Fruit fly (Drosophila melanogaster) whole organism, embryonic: Measurements from ENCODE around the gene CG15283.

Experiments used
- Atf-2 ChIP-seq: fragments of 200-800 bp; sonication (Bioruptor generic); optimal IDR thresholded peaks from 2 replicates; lab custom pipeline; 2016; ENCODE audit warnings: missing biosample characterization, missing genetic modification characterization
- BEAF-32 ChIP-seq: fragments of 200-800 bp; sonication (Bioruptor generic); optimal IDR thresholded peaks from 3 replicates; lab custom pipeline; 2017; ENCODE audit warnings: missing biosample characterization, missing genetic modification characterization, mild to moderate bottlenecking, moderate library complexity, missing genetic modification reagents
- CG1024 ChIP-seq: fragments of 200-800 bp; sonication (Bioruptor generic); IDR thresholded peaks from 2 replicates; pipeline ENCODE4 v1.3.6; 2022; ENCODE audit warnings: missing biosample characterization, missing genetic modification characterization
- CG10462 ChIP-seq: fragments of 200-800 bp; sonication (Bioruptor generic); optimal IDR thresholded peaks from 2 replicates; lab custom pipeline; 2016; ENCODE audit warnings: missing biosample characterization, missing genetic modification characterization
- CG12942 ChIP-seq: fragments of 200-800 bp; sonication (Bioruptor generic); optimal IDR thresholded peaks from 3 replicates; lab custom pipeline; 2016; ENCODE audit warnings: missing biosample characterization, missing genetic modification characterization
- CG13624 ChIP-seq: fragments of 200-800 bp; sonication (Bioruptor generic); optimal IDR thresholded peaks from 2 replicates; lab custom pipeline; 2016; ENCODE audit warnings: missing biosample characterization, missing genetic modification characterization
- CG13775 ChIP-seq: fragments of 200-800 bp; sonication (Bioruptor generic); optimal IDR thresholded peaks from 3 replicates; lab custom pipeline; 2017; ENCODE audit warnings: missing biosample characterization, mild to moderate bottlenecking, missing genetic modification characterization
- CG14965 ChIP-seq: fragments of 200-800 bp; sonication (Bioruptor generic); optimal IDR thresholded peaks from 2 replicates; lab custom pipeline; 2016; ENCODE audit warnings: missing biosample characterization, missing genetic modification characterization, borderline replicate concordance
- CG15601 ChIP-seq: fragments of 200-800 bp; sonication (Bioruptor generic); optimal IDR thresholded peaks from 3 replicates; lab custom pipeline; 2019; ENCODE audit warnings: missing biosample characterization, mild to moderate bottlenecking, missing genetic modification characterization, moderate library complexity
- CG16779 ChIP-seq: fragments of 200-800 bp; sonication (Bioruptor generic); IDR thresholded peaks from 2 replicates; pipeline ENCODE4 v1.3.6; 2022; ENCODE audit warnings: missing biosample characterization, missing genetic modification characterization
- CG16863 ChIP-seq: fragments of 200-800 bp; sonication (Bioruptor generic); optimal IDR thresholded peaks from 3 replicates; lab custom pipeline; 2016; ENCODE audit warnings: missing biosample characterization, missing genetic modification characterization
- CG17802 ChIP-seq: fragments of 200-800 bp; sonication (Bioruptor generic); optimal IDR thresholded peaks from 2 replicates; lab custom pipeline; 2018; ENCODE audit warnings: missing biosample characterization, mild to moderate bottlenecking, missing genetic modification characterization, moderate library complexity
- CG18764 ChIP-seq: fragments of 200-800 bp; sonication (Bioruptor generic); optimal IDR thresholded peaks from 3 replicates; lab custom pipeline; 2016; ENCODE audit warnings: missing biosample characterization, missing genetic modification characterization
- CG2199 ChIP-seq: fragments of 200-800 bp; sonication (Bioruptor generic); IDR thresholded peaks from 3 replicates; pipeline ENCODE4 v1.3.6; 2022; ENCODE audit warnings: missing biosample characterization, missing genetic modification characterization
- CG2678 ChIP-seq: fragments of 200-800 bp; sonication (Bioruptor generic); optimal IDR thresholded peaks from 3 replicates; lab custom pipeline; 2019; ENCODE audit warnings: missing biosample characterization, mild to moderate bottlenecking, missing genetic modification characterization, moderate library complexity
- CG3163 ChIP-seq: fragments of 200-800 bp; sonication (Bioruptor generic); optimal IDR thresholded peaks from 3 replicates; lab custom pipeline; 2016; ENCODE audit warnings: missing biosample characterization, missing genetic modification characterization
- CG32532 ChIP-seq: fragments of 200-800 bp; sonication (Bioruptor generic); IDR thresholded peaks from 2 replicates; pipeline ENCODE4 v1.3.6; 2022; ENCODE audit warnings: missing biosample characterization, missing genetic modification characterization
- CG4328 ChIP-seq: fragments of 200-800 bp; sonication (Bioruptor generic); optimal IDR thresholded peaks from 3 replicates; lab custom pipeline; 2017; ENCODE audit warnings: missing biosample characterization, missing genetic modification reagents, missing genetic modification characterization
- CG4730 ChIP-seq: fragments of 200-800 bp; sonication (Bioruptor generic); IDR thresholded peaks from 2 replicates; pipeline ENCODE4 v1.3.6; 2022; ENCODE audit warnings: missing biosample characterization, missing genetic modification characterization
- CG6813 ChIP-seq: fragments of 200-800 bp; sonication (Bioruptor generic); optimal IDR thresholded peaks from 2 replicates; lab custom pipeline; 2017; ENCODE audit warnings: missing biosample characterization, missing genetic modification characterization, mild to moderate bottlenecking, moderate library complexity, missing genetic modification reagents
- CG8765 ChIP-seq: fragments of 200-800 bp; sonication (Bioruptor generic); IDR thresholded peaks from 2 replicates; pipeline ENCODE4 v1.3.6; 2022; ENCODE audit warnings: missing biosample characterization, missing genetic modification characterization
- CG9797 ChIP-seq: fragments of 200-800 bp; sonication (Bioruptor generic); optimal IDR thresholded peaks from 3 replicates; lab custom pipeline; 2018; ENCODE audit warnings: missing biosample characterization, mild to moderate bottlenecking, missing genetic modification characterization
- CTCF ChIP-seq: fragments of 200-800 bp; sonication (Bioruptor generic); optimal IDR thresholded peaks from 2 replicates; lab custom pipeline; 2017; ENCODE audit warnings: missing biosample characterization, mild to moderate bottlenecking, missing genetic modification characterization, moderate library complexity
- Dad ChIP-seq: fragments of 200-800 bp; sonication (Bioruptor generic); optimal IDR thresholded peaks from 3 replicates; lab custom pipeline; 2016; ENCODE audit warnings: missing biosample characterization, missing genetic modification characterization
- Doc3 ChIP-seq: fragments of 200-800 bp; sonication (Bioruptor generic); IDR thresholded peaks from 3 replicates; pipeline ENCODE4 v1.3.6; 2022; ENCODE audit warnings: missing biosample characterization, missing genetic modification characterization; ENCODE audit not compliant: partially characterized antibody
- Gug ChIP-seq: fragments of 200-800 bp; sonication (Bioruptor generic); IDR thresholded peaks from 4 replicates; pipeline ENCODE4 v1.3.6; 2022; ENCODE audit warnings: missing biosample characterization, missing genetic modification characterization
- MTF-1 ChIP-seq: fragments of 200-800 bp; sonication (Bioruptor generic); optimal IDR thresholded peaks from 2 replicates; lab custom pipeline; 2018; ENCODE audit warnings: missing biosample characterization, mild to moderate bottlenecking, missing genetic modification characterization, borderline replicate concordance
- Max ChIP-seq: fragments of 200-800 bp; sonication (Bioruptor generic); optimal IDR thresholded peaks from 2 replicates; lab custom pipeline; 2016; ENCODE audit warnings: missing biosample characterization, mild to moderate bottlenecking, missing genetic modification characterization
- NFAT ChIP-seq: fragments of 200-800 bp; sonication (Bioruptor generic); IDR thresholded peaks from 2 replicates; pipeline ENCODE4 v1.3.6; 2022; ENCODE audit warnings: missing biosample characterization, missing genetic modification characterization
- TFAM ChIP-seq: fragments of 200-800 bp; sonication (Bioruptor generic); optimal IDR thresholded peaks from 2 replicates; lab custom pipeline; 2017; ENCODE audit warnings: missing biosample characterization, missing genetic modification characterization, inconsistent platforms
- cg ChIP-seq: fragments of 200-800 bp; sonication (Bioruptor generic); optimal IDR thresholded peaks from 3 replicates; lab custom pipeline; 2019; ENCODE audit warnings: missing biosample characterization, mild to moderate bottlenecking, missing genetic modification characterization, moderate library complexity
- dan ChIP-seq: fragments of 200-800 bp; sonication (Bioruptor generic); IDR thresholded peaks from 2 replicates; pipeline ENCODE4 v1.3.6; 2022; ENCODE audit warnings: missing biosample characterization, missing genetic modification characterization
- disco-r ChIP-seq: fragments of 200-800 bp; sonication (Bioruptor generic); optimal IDR thresholded peaks from 2 replicates; lab custom pipeline; 2016; ENCODE audit warnings: missing biosample characterization, missing genetic modification characterization
- emc ChIP-seq: fragments of 200-800 bp; sonication (Bioruptor generic); optimal IDR thresholded peaks from 2 replicates; lab custom pipeline; 2016; ENCODE audit warnings: missing biosample characterization, missing genetic modification characterization
- ham ChIP-seq: fragments of 200-800 bp; sonication (Bioruptor generic); IDR thresholded peaks from 2 replicates; pipeline ENCODE4 v1.3.6; 2022; ENCODE audit warnings: missing biosample characterization, missing genetic modification characterization
- hb ChIP-seq: fragments of 200-800 bp; sonication (Bioruptor generic); IDR thresholded peaks from 3 replicates; pipeline ENCODE4 v1.3.6; 2022; ENCODE audit warnings: missing biosample characterization, missing genetic modification characterization; ENCODE audit not compliant: partially characterized antibody
- kah ChIP-seq: fragments of 200-800 bp; sonication (Bioruptor generic); optimal IDR thresholded peaks from 2 replicates; lab custom pipeline; 2018; ENCODE audit warnings: missing biosample characterization, mild to moderate bottlenecking, missing genetic modification characterization
- kay ChIP-seq: fragments of 200-800 bp; sonication (Bioruptor generic); optimal IDR thresholded peaks from 2 replicates; lab custom pipeline; 2016; ENCODE audit warnings: missing biosample characterization, missing genetic modification characterization
- klu ChIP-seq: fragments of 200-800 bp; sonication (Bioruptor generic); IDR thresholded peaks from 2 replicates; pipeline ENCODE4 v1.3.6; 2022; ENCODE audit warnings: missing biosample characterization, missing genetic modification characterization
- lab ChIP-seq: fragments of 200-800 bp; sonication (Bioruptor generic); optimal IDR thresholded peaks from 3 replicates; lab custom pipeline; 2017; ENCODE audit warnings: missing biosample characterization, missing genetic modification characterization, mild to moderate bottlenecking, moderate library complexity, missing genetic modification reagents
- lmd ChIP-seq: fragments of 200-800 bp; sonication (Bioruptor generic); IDR thresholded peaks from 2 replicates; pipeline ENCODE4 v1.3.6; 2022; ENCODE audit warnings: missing biosample characterization, missing genetic modification characterization
- nau ChIP-seq: fragments of 200-800 bp; sonication (Bioruptor generic); optimal IDR thresholded peaks from 3 replicates; lab custom pipeline; 2017; ENCODE audit warnings: missing biosample characterization, mild to moderate bottlenecking, missing genetic modification characterization, missing genetic modification reagents
- nerfin-2 ChIP-seq: fragments of 200-800 bp; sonication (Bioruptor generic); IDR thresholded peaks from 2 replicates; pipeline ENCODE4 v1.3.6; 2022; ENCODE audit warnings: missing biosample characterization, missing genetic modification characterization; ENCODE audit not compliant: partially characterized antibody
- nom ChIP-seq: fragments of 200-800 bp; sonication (Bioruptor generic); optimal IDR thresholded peaks from 2 replicates; lab custom pipeline; 2017; ENCODE audit warnings: missing biosample characterization, missing genetic modification characterization, mild to moderate bottlenecking, moderate library complexity, missing genetic modification reagents
- tap ChIP-seq: fragments of 200-800 bp; optimal IDR thresholded peaks from 3 replicates; lab custom pipeline; 2019; ENCODE audit warnings: missing biosample characterization, mild to moderate bottlenecking, missing genetic modification characterization, moderate library complexity
- ttk ChIP-seq: fragments of 200-800 bp; sonication (Bioruptor generic); IDR thresholded peaks from 2 replicates; pipeline ENCODE4 v2.1.2; 2022; ENCODE audit warnings: missing biosample characterization, missing genetic modification characterization
- vnd ChIP-seq: fragments of 200-800 bp; sonication (Bioruptor generic); IDR thresholded peaks from 3 replicates; pipeline ENCODE4 v1.3.6; 2022; ENCODE audit warnings: missing biosample characterization, missing genetic modification characterization; ENCODE audit not compliant: partially characterized antibody
- wdn ChIP-seq: fragments of 200-800 bp; sonication (Bioruptor generic); IDR thresholded peaks from 2 replicates; pipeline ENCODE4 v1.3.6; 2022; ENCODE audit warnings: missing biosample characterization, missing genetic modification characterization
- wek ChIP-seq: fragments of 200-800 bp; sonication (Bioruptor generic); optimal IDR thresholded peaks from 3 replicates; lab custom pipeline; 2018; ENCODE audit warnings: missing biosample characterization, mild to moderate bottlenecking, missing genetic modification characterization, moderate library complexity

Gene CG15283

DNA sequence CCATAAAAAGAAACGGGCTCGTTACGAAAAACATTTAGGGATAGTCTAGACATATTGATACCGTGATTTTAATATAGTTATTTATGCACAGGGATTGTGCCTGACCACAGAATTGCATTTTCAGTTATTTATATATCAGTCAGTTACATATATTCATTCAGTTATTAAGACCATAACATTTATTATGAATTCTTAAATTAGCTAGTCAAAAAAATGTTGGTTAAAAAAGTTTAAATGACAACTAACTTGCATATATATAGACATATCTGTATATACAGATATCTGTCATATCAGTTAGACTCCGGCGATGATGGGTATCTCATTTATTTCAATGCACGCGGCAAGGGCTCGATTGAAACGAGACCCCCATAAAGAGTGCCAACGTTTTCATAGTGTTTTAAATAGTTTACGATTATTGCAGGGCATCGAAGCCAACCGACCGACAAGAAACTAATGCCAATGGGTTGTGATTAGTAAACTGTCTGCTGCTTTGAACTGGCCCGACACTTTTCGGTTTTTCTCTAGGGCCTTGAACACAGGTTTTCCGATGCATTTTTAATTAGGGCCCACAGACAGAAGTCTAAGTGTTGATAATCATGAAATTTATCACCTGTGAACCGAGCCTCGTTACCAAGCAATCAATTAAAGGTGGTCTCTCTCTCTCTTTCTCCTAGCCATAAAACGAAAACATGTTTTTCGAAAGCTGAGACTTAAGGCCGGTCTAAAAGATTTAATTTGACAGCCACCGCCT is 12.1 kb upstream of the CG15283 start (continued):
- TF ChIP-seq CG13624 (GFP tag; lab: Kevin White, UChicago) (no peak), Gug (GFP tag; lab: Robert Waterston, UW) (peak; percentile 34; the same call in 2 of the 4 replicates), CG8765 (no peak; the same call in 1 of the 2 replicates), disco-r (GFP tag; lab: Kevin White, UChicago) (no peak), NFAT (GFP tag; lab: Robert Waterston, UW) (no peak), CG18764 (GFP tag; lab: Kevin White, UChicago) (peak; percentile 70), wdn (no peak), Dad (GFP tag; lab: Kevin White, UChicago) (no peak), TFAM (peak; percentile 58), CG2678 (tag; lab: Kevin White, UChicago) (peak; percentile 89), ttk (peak; percentile 27; the same call in 1 of the 2 replicates), emc (GFP tag; lab: Kevin White, UChicago) (no peak), CG3163 (GFP tag; lab: Kevin White, UChicago) (no peak), CG12942 (no peak), CG1024 (GFP tag; lab: Robert Waterston, UW) (no peak), Max (GFP tag; lab: Kevin White, UChicago) (peak; percentile 54), lmd (GFP tag; lab: Robert Waterston, UW) (peak; percentile 17; the same call in 1 of the 2 replicates), CG10462 (GFP tag; lab: Kevin White, UChicago) (peak; percentile 45), CG32532 (GFP tag; lab: Robert Waterston, UW) (0 out of 2 replicates have a peak, but pooled peaks have one; percentile 32), CG6813 (GFP tag; lab: Kevin White, UChicago) (peak; percentile 59), CG16779 (GFP tag; lab: Robert Waterston, UW) (no peak), klu (GFP tag; lab: Robert Waterston, UW) (no peak), MTF-1 (peak; percentile 42), CG2199 (GFP tag; lab: Robert Waterston, UW) (0 out of 3 replicates have a peak, but pooled peaks have one; percentile 71), kah (GFP tag; lab: Kevin White, UChicago) (peak; percentile 74), CG16863 (GFP tag; lab: Kevin White, UChicago) (no peak), wek (GFP tag; lab: Kevin White, UChicago) (no peak), nerfin-2 (no peak), tap (tag; lab: Kevin White, UChicago) (peak; percentile 88), cg (GFP tag; lab: Kevin White, UChicago) (no peak), Doc3 (GFP tag; lab: Robert Waterston, UW) (no peak), CG4730 (GFP tag; lab: Robert Waterston, UW) (no peak; the same call in 1 of the 2 replicates), Atf-2 (GFP tag; lab: Kevin White, UChicago) (no peak), nau (GFP tag; lab: Kevin White, UChicago) (peak; percentile 69), CTCF (GFP tag; lab: Kevin White, UChicago) (peak; percentile 25), hb (GFP tag; lab: Robert Waterston, UW) (no peak), CG17802 (tag; lab: Kevin White, UChicago) (peak; percentile 13), CG15601 (tag; lab: Kevin White, UChicago) (peak; percentile 82), CG4328 (peak; percentile 22), vnd (GFP tag; lab: Robert Waterston, UW) (no peak), CG14965 (no peak), CG9797 (GFP tag; lab: Kevin White, UChicago) (no peak), lab (GFP tag; lab: Kevin White, UChicago) (peak; percentile 69), nom (GFP tag; lab: Kevin White, UChicago) (no peak), kay (GFP tag; lab: Kevin White, UChicago) (peak; percentile 64), CG13775 (GFP tag; lab: Kevin White, UChicago) (peak; percentile 35), BEAF-32 (GFP tag; lab: Kevin White, UChicago) (no peak), ham (GFP tag; lab: Robert Waterston, UW) (no peak), dan (GFP tag; lab: Robert Waterston, UW) (no peak; the same call in 1 of the 2 replicates)
